Fruit fly (Drosophila melanogaster) whole organism: ENCODE measurements around the gene Rad23.

Experiments
- CG8478 ChIP-seq: fragments of >200 bp; optimal IDR thresholded peaks from 2 replicates; lab custom pipeline; 2018; ENCODE audit warnings: inconsistent platforms
- Dll ChIP-seq: fragments of >200 bp; optimal IDR thresholded peaks from 2 replicates; lab custom pipeline; 2017
- EcR ChIP-seq, 2 experiments: fragments of >200 bp; optimal IDR thresholded peaks; 2 replicates each; lab custom pipeline; 2017; ENCODE audit warnings: missing biosample characterization in 2 of 2, missing genetic modification characterization in 2 of 2, missing genetic modification reagents in 2 of 2
- pan ChIP-seq: fragments of >200 bp; optimal IDR thresholded peaks from 2 replicates; lab custom pipeline; 2017
- psq ChIP-seq: fragments of >200 bp; optimal IDR thresholded peaks from 2 replicates; lab custom pipeline; 2017
- usp ChIP-seq: fragments of >200 bp; optimal IDR thresholded peaks from 2 replicates; lab custom pipeline; 2017; ENCODE audit warnings: missing biosample characterization, missing genetic modification characterization, mixed read lengths

- TF ChIP-seq pan (lab: Kevin White, UChicago) (no peak), usp (GFP tag; lab: Kevin White, UChicago) (no peak), Dll (no peak), CG8478 (lab: Kevin White, UChicago) (no peak), EcR (GFP tag; optimal IDR thresholded peaks at IDR 0.05; lab: Kevin White, UChicago) (no peak), psq (no peak)
Observed at dm6 chr4:358093-358929, 50.4 kb downstream of the Rad23 start, which contains the start of gene PMCA.
